Fruit fly (Drosophila melanogaster): ENCODE data around the gene slmb.

DNA sequence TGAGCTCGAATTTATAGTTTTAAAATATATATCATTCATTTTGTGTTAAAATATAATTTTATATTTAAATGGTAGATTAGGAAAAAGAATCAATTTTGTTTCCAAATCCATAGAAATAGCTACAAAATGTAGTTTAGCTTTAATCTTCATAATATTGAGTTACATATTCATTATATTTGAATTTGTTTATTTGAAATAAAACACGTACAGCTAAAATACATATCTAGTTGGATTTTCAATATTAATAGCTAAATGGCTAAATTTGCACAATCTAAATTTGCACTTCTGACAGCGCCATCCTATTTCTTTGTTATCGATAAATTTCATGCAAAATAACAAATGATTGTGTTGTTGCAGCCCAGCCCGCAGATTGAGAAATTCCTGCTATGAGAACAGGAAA lies 6.7 kb upstream of the slmb start, which contains the start of gene Usp8:
- no peak for TF ChIP-seq ovo (GFP tag; optimal IDR thresholded peaks at IDR 0.05)
- peak; percentile 55 for TF ChIP-seq bab1 (GFP tag; optimal IDR thresholded peaks at IDR 0.05)
- no peak for TF ChIP-seq Crg-1 (GFP tag; optimal IDR thresholded peaks at IDR 0.05)
- TF ChIP-seq pad (GFP tag; optimal IDR thresholded peaks at IDR 0.05), result peak; percentile 26
- TF ChIP-seq CG12768 (GFP tag; optimal IDR thresholded peaks at IDR 0.05), result no peak
- TF ChIP-seq kay (GFP tag; ENCODE audit: borderline replicate concordance), result no peak
- TF ChIP-seq cnc (optimal IDR thresholded peaks at IDR 0.05), result no peak
- no peak for TF ChIP-seq Mnt (GFP tag; optimal IDR thresholded peaks at IDR 0.05)
- TF ChIP-seq cic (GFP tag; optimal IDR thresholded peaks at IDR 0.05), result no peak
- no peak for TF ChIP-seq tj (GFP tag; optimal IDR thresholded peaks at IDR 0.05)
- peak; percentile 66 for TF ChIP-seq CG11617 (GFP tag; optimal IDR thresholded peaks at IDR 0.05)
- TF ChIP-seq CG1620 (GFP tag; optimal IDR thresholded peaks at IDR 0.05), result no peak
- no peak for TF ChIP-seq Clk (GFP tag; optimal IDR thresholded peaks at IDR 0.05)
- peak; percentile 22 for TF ChIP-seq CG7101 (tag; optimal IDR thresholded peaks at IDR 0.05)
